Worm (Caenorhabditis elegans) whole organism, L2 larva: ENCODE measurements around the gene F14D7.12.

Source experiments
- lin-13 ChIP-seq: fragments of 150-350 bp; optimal IDR thresholded peaks from 2 replicates; lab custom pipeline; 2014; ENCODE audit warnings: missing biosample characterization, missing genetic modification reagents, missing genetic modification characterization
- skn-1 ChIP-seq: sonication (generic microtip); optimal IDR thresholded peaks from 2 replicates; lab custom pipeline; 2017; ENCODE audit warnings: missing biosample characterization, missing genetic modification characterization

DNA sequence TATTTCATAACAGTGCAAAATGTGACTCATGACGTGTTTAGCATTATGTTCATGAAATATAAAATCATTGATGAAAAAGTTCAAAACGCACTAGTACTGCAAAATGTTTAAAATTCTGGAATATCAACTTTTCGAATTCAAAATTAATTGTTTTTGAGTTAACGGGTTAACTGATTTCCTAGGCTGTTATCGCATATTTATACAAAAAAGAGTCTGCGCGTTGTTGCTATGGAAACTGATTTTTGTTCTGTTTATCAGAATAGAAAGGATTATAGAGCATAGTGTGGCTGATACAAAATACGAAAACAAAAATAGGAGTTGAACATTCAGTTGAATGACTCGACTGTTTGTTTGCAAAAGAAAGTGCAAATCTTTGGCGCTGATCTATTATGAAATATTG is 17.8 kb downstream of the F14D7.12 start:
- TF ChIP-seq skn-1 (tag; lab: Kevin White, UChicago) (no peak), lin-13 (GFP tag; lab: Kevin White, UChicago) (no peak)
